Fruit fly (Drosophila melanogaster) whole organism, embryonic: Measurements from ENCODE around the gene CG14024.
A peak's percentile ranks its signal among the peaks of the same experiment; 100 is the strongest.

Source experiments
- B-H1 ChIP-seq: fragments of 200-800 bp; sonication (Bioruptor generic); IDR thresholded peaks from 3 replicates; pipeline ENCODE4 v1.3.6; 2022; ENCODE audit warnings: missing biosample characterization, missing genetic modification characterization
- BEAF-32 ChIP-seq: fragments of 200-800 bp; sonication (Bioruptor generic); optimal IDR thresholded peaks from 3 replicates; lab custom pipeline; 2017; ENCODE audit warnings: missing biosample characterization, missing genetic modification characterization, mild to moderate bottlenecking, moderate library complexity, missing genetic modification reagents
- C15 ChIP-seq: fragments of 200-800 bp; sonication (Bioruptor generic); IDR thresholded peaks from 3 replicates; pipeline ENCODE4 v1.3.6; 2022; ENCODE audit warnings: missing biosample characterization, missing genetic modification characterization
- CG10321 ChIP-seq: fragments of 200-800 bp; sonication (Bioruptor generic); IDR thresholded peaks from 2 replicates; pipeline ENCODE4 v1.3.6; 2022; ENCODE audit warnings: missing biosample characterization, missing genetic modification characterization
- CG10565 ChIP-seq: fragments of 200-800 bp; sonication (Bioruptor generic); optimal IDR thresholded peaks from 3 replicates; lab custom pipeline; 2016; ENCODE audit warnings: missing biosample characterization, mild to moderate bottlenecking, missing genetic modification characterization
- CG11398 ChIP-seq: fragments of 200-800 bp; sonication (Bioruptor generic); optimal IDR thresholded peaks from 2 replicates; lab custom pipeline; 2016; ENCODE audit warnings: missing biosample characterization, missing genetic modification characterization
- CG12219 ChIP-seq: fragments of 200-800 bp; sonication (Bioruptor generic); optimal IDR thresholded peaks from 3 replicates; lab custom pipeline; 2018; ENCODE audit warnings: missing biosample characterization, mild to moderate bottlenecking, missing genetic modification characterization
- CG12391 ChIP-seq: fragments of 200-800 bp; sonication (Bioruptor generic); optimal IDR thresholded peaks from 3 replicates; lab custom pipeline; 2018; ENCODE audit warnings: missing biosample characterization, mild to moderate bottlenecking, missing genetic modification characterization, moderate library complexity
- CG13287 ChIP-seq: fragments of 200-800 bp; sonication (Bioruptor generic); IDR thresholded peaks from 2 replicates; pipeline ENCODE4 v1.3.6; 2022; ENCODE audit warnings: missing biosample characterization, missing genetic modification characterization; ENCODE audit not compliant: partially characterized antibody
- CG14667 ChIP-seq: fragments of 200-800 bp; sonication (Bioruptor generic); IDR thresholded peaks from 2 replicates; pipeline ENCODE4 v1.3.6; 2022; ENCODE audit warnings: missing biosample characterization, missing genetic modification characterization
- CG17802 ChIP-seq: fragments of 200-800 bp; sonication (Bioruptor generic); optimal IDR thresholded peaks from 2 replicates; lab custom pipeline; 2018; ENCODE audit warnings: missing biosample characterization, mild to moderate bottlenecking, missing genetic modification characterization, moderate library complexity
- CG18619 ChIP-seq: fragments of 200-800 bp; sonication (Bioruptor generic); optimal IDR thresholded peaks from 3 replicates; lab custom pipeline; 2017; ENCODE audit warnings: missing biosample characterization, mild to moderate bottlenecking, missing genetic modification characterization
- CG3838 ChIP-seq: fragments of 200-800 bp; sonication (Bioruptor generic); optimal IDR thresholded peaks from 3 replicates; lab custom pipeline; 2016; ENCODE audit warnings: missing biosample characterization, missing genetic modification characterization
- CG3995 ChIP-seq: fragments of 200-800 bp; sonication (Bioruptor generic); optimal IDR thresholded peaks from 3 replicates; lab custom pipeline; 2016; ENCODE audit warnings: missing biosample characterization, missing genetic modification characterization
- CG4404 ChIP-seq: fragments of 200-800 bp; sonication (Bioruptor generic); IDR thresholded peaks from 2 replicates; pipeline ENCODE4 v1.3.6; 2022; ENCODE audit warnings: missing biosample characterization, missing genetic modification characterization
- CG4820 ChIP-seq: fragments of 200-800 bp; sonication (Bioruptor generic); optimal IDR thresholded peaks from 3 replicates; lab custom pipeline; 2016; ENCODE audit warnings: missing biosample characterization, missing genetic modification characterization
- CG4854 ChIP-seq: fragments of 200-800 bp; sonication (Bioruptor generic); optimal IDR thresholded peaks from 2 replicates; lab custom pipeline; 2016; ENCODE audit warnings: missing biosample characterization, missing genetic modification characterization, inconsistent platforms
- CG7745 ChIP-seq: fragments of 200-800 bp; sonication (Bioruptor generic); optimal IDR thresholded peaks from 2 replicates; lab custom pipeline; 2018; ENCODE audit warnings: missing biosample characterization, mild to moderate bottlenecking, missing genetic modification characterization, moderate library complexity
- Camta ChIP-seq: fragments of 200-800 bp; sonication (Bioruptor generic); optimal IDR thresholded peaks from 2 replicates; lab custom pipeline; 2016; ENCODE audit warnings: missing biosample characterization, missing genetic modification characterization
- Deaf1 ChIP-seq: fragments of 200-800 bp; optimal IDR thresholded peaks from 3 replicates; lab custom pipeline; 2019; ENCODE audit warnings: missing biosample characterization, mild to moderate bottlenecking, missing genetic modification characterization, moderate library complexity
- Drgx ChIP-seq: fragments of 200-800 bp; sonication (Bioruptor generic); IDR thresholded peaks from 2 replicates; pipeline ENCODE4 v1.3.6; 2022; ENCODE audit warnings: missing biosample characterization, missing genetic modification characterization
- Ets65A ChIP-seq: fragments of 200-800 bp; sonication (Bioruptor generic); peaks from one replicate; lab custom pipeline; 2016; ENCODE audit warnings: missing biosample characterization, missing genetic modification characterization
- Ets97D ChIP-seq: fragments of 200-800 bp; sonication (Bioruptor generic); optimal IDR thresholded peaks from 3 replicates; lab custom pipeline; 2016; ENCODE audit warnings: missing biosample characterization, missing genetic modification characterization
- Hsf ChIP-seq: fragments of 200-800 bp; sonication (Bioruptor generic); optimal IDR thresholded peaks from 3 replicates; lab custom pipeline; 2016; ENCODE audit warnings: missing biosample characterization, missing genetic modification characterization
- Mrtf ChIP-seq: fragments of 200-800 bp; sonication (Bioruptor generic); IDR thresholded peaks from 3 replicates; pipeline ENCODE4 v1.3.6; 2022; ENCODE audit warnings: missing biosample characterization, missing genetic modification characterization
- Neu2 ChIP-seq: fragments of 200-800 bp; sonication (Bioruptor generic); optimal IDR thresholded peaks from 3 replicates; lab custom pipeline; 2016; ENCODE audit warnings: missing biosample characterization, missing genetic modification characterization, borderline replicate concordance
- Poxn ChIP-seq: fragments of 200-800 bp; sonication (Bioruptor generic); IDR thresholded peaks from 2 replicates; pipeline ENCODE4 v1.3.6; 2022; ENCODE audit warnings: missing biosample characterization, missing genetic modification characterization
- Side ChIP-seq: fragments of 200-800 bp; sonication (Bioruptor generic); optimal IDR thresholded peaks from 2 replicates; lab custom pipeline; 2016; ENCODE audit warnings: missing biosample characterization, missing genetic modification characterization
- Xbp1 ChIP-seq: fragments of 200-800 bp; sonication (Bioruptor generic); optimal IDR thresholded peaks from 3 replicates; lab custom pipeline; 2016; ENCODE audit warnings: missing biosample characterization, mild to moderate bottlenecking, missing genetic modification characterization
- bcd ChIP-seq: fragments of 200-800 bp; sonication (Bioruptor generic); optimal IDR thresholded peaks from 2 replicates; lab custom pipeline; 2017; ENCODE audit warnings: missing biosample characterization, mild to moderate bottlenecking, missing genetic modification characterization
- dmrt99B ChIP-seq: fragments of 200-800 bp; sonication (Bioruptor generic); optimal IDR thresholded peaks from 2 replicates; lab custom pipeline; 2018; ENCODE audit warnings: missing biosample characterization, mild to moderate bottlenecking, missing genetic modification characterization, moderate library complexity
- ems ChIP-seq: fragments of 200-800 bp; sonication (Bioruptor generic); optimal IDR thresholded peaks from 3 replicates; lab custom pipeline; 2016; ENCODE audit warnings: missing biosample characterization, missing genetic modification characterization
- grau ChIP-seq: fragments of 200-800 bp; optimal IDR thresholded peaks from 3 replicates; lab custom pipeline; 2019; ENCODE audit warnings: missing biosample characterization, mild to moderate bottlenecking, missing genetic modification characterization, moderate library complexity
- hb ChIP-seq: fragments of 200-800 bp; sonication (Bioruptor generic); IDR thresholded peaks from 3 replicates; pipeline ENCODE4 v1.3.6; 2022; ENCODE audit warnings: missing biosample characterization, missing genetic modification characterization; ENCODE audit not compliant: partially characterized antibody
- insv ChIP-seq, 2 experiments: fragments of 200-800 bp; sonication (Bioruptor generic); optimal IDR thresholded peaks; 3 replicates each; lab custom pipeline; 2016 to 2018; ENCODE audit warnings: missing biosample characterization in 2 of 2, missing genetic modification characterization in 2 of 2
- jumu ChIP-seq: fragments of 200-800 bp; sonication (Bioruptor generic); optimal IDR thresholded peaks from 3 replicates; lab custom pipeline; 2016; ENCODE audit warnings: missing biosample characterization, missing genetic modification characterization
- klu ChIP-seq: fragments of 200-800 bp; sonication (Bioruptor generic); IDR thresholded peaks from 2 replicates; pipeline ENCODE4 v1.3.6; 2022; ENCODE audit warnings: missing biosample characterization, missing genetic modification characterization
- maf-S ChIP-seq: fragments of 200-800 bp; sonication (Bioruptor generic); optimal IDR thresholded peaks from 2 replicates; lab custom pipeline; 2016; ENCODE audit warnings: missing biosample characterization, missing genetic modification characterization
- mld ChIP-seq: fragments of 200-800 bp; sonication (Bioruptor generic); IDR thresholded peaks from 3 replicates; pipeline ENCODE4 v1.3.6; 2022; ENCODE audit warnings: missing biosample characterization, missing genetic modification characterization; ENCODE audit not compliant: partially characterized antibody
- nerfin-1 ChIP-seq: fragments of 200-800 bp; sonication (Bioruptor generic); optimal IDR thresholded peaks from 3 replicates; lab custom pipeline; 2019; ENCODE audit warnings: missing biosample characterization, mild to moderate bottlenecking, missing genetic modification characterization, moderate library complexity
- onecut ChIP-seq: fragments of 200-800 bp; sonication (Bioruptor generic); IDR thresholded peaks from 2 replicates; pipeline ENCODE4 v1.3.6; 2022; ENCODE audit warnings: missing biosample characterization, missing genetic modification characterization
- otp ChIP-seq: fragments of 200-800 bp; sonication (Bioruptor generic); IDR thresholded peaks from 3 replicates; pipeline ENCODE4, ENCODE4 v1.3.6; 2022; ENCODE audit warnings: missing biosample characterization, missing genetic modification characterization
- phol ChIP-seq: fragments of 200-800 bp; sonication (Bioruptor generic); optimal IDR thresholded peaks from 3 replicates; lab custom pipeline; 2018; ENCODE audit warnings: missing biosample characterization, mild to moderate bottlenecking, missing genetic modification characterization, moderate library complexity
- psq ChIP-seq: fragments of 200-800 bp; sonication (Bioruptor generic); optimal IDR thresholded peaks from 2 replicates; lab custom pipeline; 2017; ENCODE audit warnings: missing biosample characterization, missing genetic modification characterization
- pum ChIP-seq: fragments of 200-800 bp; sonication (Bioruptor generic); optimal IDR thresholded peaks from 2 replicates; lab custom pipeline; 2016; ENCODE audit warnings: missing biosample characterization, missing genetic modification characterization
- row ChIP-seq: fragments of 200-800 bp; sonication (Bioruptor generic); IDR thresholded peaks from 3 replicates; pipeline ENCODE4 v1.3.6; 2022; ENCODE audit warnings: missing biosample characterization, missing genetic modification characterization
- seq ChIP-seq: fragments of 200-800 bp; sonication (Bioruptor generic); IDR thresholded peaks from 2 replicates; pipeline ENCODE4 v1.3.6; 2022; ENCODE audit warnings: missing biosample characterization, missing genetic modification characterization
- sisA ChIP-seq: fragments of 200-800 bp; sonication (Bioruptor generic); IDR thresholded peaks from 2 replicates; pipeline ENCODE4 v1.3.6; 2022; ENCODE audit warnings: missing biosample characterization, missing genetic modification characterization
- trem ChIP-seq: fragments of 200-800 bp; optimal IDR thresholded peaks from 3 replicates; lab custom pipeline; 2019; ENCODE audit warnings: missing biosample characterization, mild to moderate bottlenecking, missing genetic modification characterization, moderate library complexity
- vfl ChIP-seq: fragments of 200-800 bp; sonication (Bioruptor generic); optimal IDR thresholded peaks from 2 replicates; lab custom pipeline; 2016; ENCODE audit warnings: missing biosample characterization, missing genetic modification characterization

CG14024 gene

DNA sequence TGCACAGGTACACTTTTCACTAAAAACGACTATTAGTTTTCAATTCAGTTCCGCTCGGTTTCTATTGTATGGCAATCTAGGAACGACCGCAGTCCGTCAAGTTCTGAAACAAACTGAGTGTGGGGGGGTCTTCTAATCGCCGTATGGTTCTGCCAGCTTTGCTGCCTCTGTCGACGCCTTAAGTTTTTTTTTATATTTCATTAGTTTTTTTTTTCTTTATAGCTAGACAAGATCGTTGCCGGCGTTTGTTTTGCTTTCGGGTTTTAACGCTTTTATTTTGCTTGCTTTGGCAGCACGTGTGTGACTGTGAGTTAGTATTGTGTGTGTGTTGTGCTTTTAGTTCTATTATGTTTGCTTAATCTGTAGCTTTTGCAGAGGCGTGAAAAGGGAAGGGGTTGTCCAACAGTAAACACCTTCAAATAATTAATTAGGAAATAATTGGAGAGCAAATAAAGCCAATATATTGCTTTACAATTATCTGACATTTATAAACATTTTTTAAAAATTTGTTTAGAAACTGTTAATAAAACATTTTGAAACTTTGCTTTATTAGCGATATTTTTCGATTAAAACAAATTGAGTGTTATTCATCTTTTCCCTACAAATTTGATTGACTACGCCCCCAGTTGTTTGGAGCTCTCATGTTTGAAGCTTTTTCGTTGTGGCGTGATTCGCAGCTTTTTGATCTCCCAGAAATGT lies 27.6 kb upstream of the CG14024 start, which contains the start of gene Acsf2 (continued):
- peak; percentile 85 for TF ChIP-seq CG3995
- TF ChIP-seq CG10321 (GFP tag; lab: Robert Waterston, UW): peak; percentile 71
- peak; percentile 96 for TF ChIP-seq CG4404 (GFP tag; lab: Robert Waterston, UW)
- no peak for TF ChIP-seq CG10565 (GFP tag; lab: Kevin White, UChicago)
- TF ChIP-seq Side (GFP tag; lab: Kevin White, UChicago): peak; percentile 92
- peak; percentile 83 for TF ChIP-seq CG4820
- TF ChIP-seq CG17802 (tag; lab: Kevin White, UChicago): peak; percentile 8
- TF ChIP-seq seq (GFP tag; lab: Robert Waterston, UW): peak; percentile 96
- peak; percentile 89 for TF ChIP-seq jumu (GFP tag; lab: Kevin White, UChicago)
- TF ChIP-seq hb (GFP tag; lab: Robert Waterston, UW): no peak
- peak; percentile 97 for TF ChIP-seq bcd (GFP tag; lab: Kevin White, UChicago)
- no peak; the same call in 1 of the 2 replicates for TF ChIP-seq CG13287 (GFP tag; lab: Robert Waterston, UW)
- TF ChIP-seq maf-S (GFP tag; lab: Kevin White, UChicago): peak; percentile 95
- peak; percentile 87 for TF ChIP-seq Deaf1 (tag; lab: Kevin White, UChicago)
- peak; percentile 96 for TF ChIP-seq Drgx (GFP tag; lab: Robert Waterston, UW)
- peak; percentile 96 for TF ChIP-seq vfl (GFP tag; lab: Kevin White, UChicago)
- TF ChIP-seq trem (tag; lab: Kevin White, UChicago): peak; percentile 21
- TF ChIP-seq pum (GFP tag; lab: Kevin White, UChicago): peak; percentile 88
- TF ChIP-seq mld (GFP tag; lab: Robert Waterston, UW): no peak
- peak; percentile 98 for TF ChIP-seq klu (GFP tag; lab: Robert Waterston, UW)
- peak; percentile 69 for TF ChIP-seq psq (GFP tag; lab: Kevin White, UChicago)
- TF ChIP-seq CG11398 (GFP tag; lab: Kevin White, UChicago): peak; percentile 85
- TF ChIP-seq Ets97D (GFP tag; lab: Kevin White, UChicago): peak; percentile 73
- peak; percentile 92 for TF ChIP-seq CG4854 (GFP tag; lab: Kevin White, UChicago)
- peak; percentile 73 for TF ChIP-seq otp (GFP tag; lab: Robert Waterston, UW)
- peak; percentile 70 for TF ChIP-seq onecut (GFP tag; lab: Robert Waterston, UW)
- TF ChIP-seq Mrtf (GFP tag; lab: Robert Waterston, UW): peak; percentile 91
- TF ChIP-seq CG14667 (GFP tag; lab: Robert Waterston, UW): peak; percentile 92
- peak; percentile 95 for TF ChIP-seq CG12391 (tag; lab: Kevin White, UChicago)
- TF ChIP-seq CG12219 (GFP tag; lab: Kevin White, UChicago): peak; percentile 85
- TF ChIP-seq insv (GFP tag; optimal IDR thresholded peaks at IDR 0.05; lab: Kevin White, UChicago): peak; percentile 24 to 56
- peak; percentile 77 for TF ChIP-seq nerfin-1 (tag; lab: Kevin White, UChicago)
- TF ChIP-seq grau: peak; percentile 98
- TF ChIP-seq row (GFP tag; lab: Robert Waterston, UW): peak; percentile 95
- TF ChIP-seq Camta (GFP tag; lab: Kevin White, UChicago): peak; percentile 93
- TF ChIP-seq Poxn (GFP tag; lab: Robert Waterston, UW): peak; percentile 95
- peak; percentile 93 for TF ChIP-seq dmrt99B (tag; lab: Kevin White, UChicago)
- TF ChIP-seq Ets65A (GFP tag; lab: Kevin White, UChicago): peak; percentile 98
- TF ChIP-seq CG7745 (tag; lab: Kevin White, UChicago): no peak
- peak; percentile 79 for TF ChIP-seq sisA (GFP tag; lab: Robert Waterston, UW)
- TF ChIP-seq CG18619 (GFP tag; lab: Kevin White, UChicago): peak; percentile 96
- TF ChIP-seq Xbp1: peak; percentile 92
- peak; percentile 96 for TF ChIP-seq Hsf
- TF ChIP-seq C15 (GFP tag; lab: Robert Waterston, UW): peak; percentile 92
- TF ChIP-seq B-H1: peak; percentile 88
- peak; percentile 29 for TF ChIP-seq BEAF-32 (GFP tag; lab: Kevin White, UChicago)
- TF ChIP-seq CG3838 (GFP tag; lab: Kevin White, UChicago): peak; percentile 89
- TF ChIP-seq phol (tag; lab: Kevin White, UChicago): peak; percentile 87
- TF ChIP-seq Neu2 (GFP tag; lab: Kevin White, UChicago): peak; percentile 29
- peak; percentile 92 for TF ChIP-seq ems (GFP tag; lab: Kevin White, UChicago)
